Fruit fly (Drosophila melanogaster) whole organism, embryonic: ENCODE data around the gene CG8516.
A peak's percentile ranks its signal among the peaks of the same experiment; 100 is the strongest.

Source experiments
- Antp ChIP-seq: fragments of 200-800 bp; sonication (Bioruptor generic); optimal IDR thresholded peaks from 3 replicates; lab custom pipeline; 2016; ENCODE audit warnings: missing biosample characterization, missing genetic modification characterization
- BEAF-32 ChIP-seq: fragments of 200-800 bp; sonication (Bioruptor generic); optimal IDR thresholded peaks from 3 replicates; lab custom pipeline; 2017; ENCODE audit warnings: missing biosample characterization, missing genetic modification characterization, mild to moderate bottlenecking, moderate library complexity, missing genetic modification reagents
- Bgb ChIP-seq: fragments of 200-800 bp; sonication (Bioruptor generic); IDR thresholded peaks from 2 replicates; pipeline ENCODE4 v1.3.6; 2022; ENCODE audit warnings: missing biosample characterization, missing genetic modification characterization; ENCODE audit not compliant: partially characterized antibody
- CG10654 ChIP-seq: fragments of 200-800 bp; sonication (Bioruptor generic); optimal IDR thresholded peaks from 2 replicates; lab custom pipeline; 2016; ENCODE audit warnings: missing biosample characterization, missing genetic modification characterization
- CG10979 ChIP-seq: fragments of 200-800 bp; sonication (Bioruptor generic); optimal IDR thresholded peaks from 2 replicates; lab custom pipeline; 2018; ENCODE audit warnings: missing biosample characterization, mild to moderate bottlenecking, missing genetic modification characterization, moderate library complexity
- CG12391 ChIP-seq: fragments of 200-800 bp; sonication (Bioruptor generic); optimal IDR thresholded peaks from 3 replicates; lab custom pipeline; 2018; ENCODE audit warnings: missing biosample characterization, mild to moderate bottlenecking, missing genetic modification characterization, moderate library complexity
- CG13123 ChIP-seq: fragments of 200-800 bp; sonication (Bioruptor generic); optimal IDR thresholded peaks from 2 replicates; lab custom pipeline; 2016; ENCODE audit warnings: missing biosample characterization, missing genetic modification characterization
- CG15479 ChIP-seq: fragments of 200-800 bp; sonication (Bioruptor generic); optimal IDR thresholded peaks from 3 replicates; lab custom pipeline; 2019; ENCODE audit warnings: missing biosample characterization, mild to moderate bottlenecking, missing genetic modification characterization, moderate library complexity
- CG17829 ChIP-seq: fragments of 200-800 bp; optimal IDR thresholded peaks from 2 replicates; lab custom pipeline; 2019; ENCODE audit warnings: missing biosample characterization, mild to moderate bottlenecking, missing genetic modification characterization, moderate library complexity
- CG18262 ChIP-seq: fragments of 200-800 bp; optimal IDR thresholded peaks from 3 replicates; lab custom pipeline; 2019; ENCODE audit warnings: missing biosample characterization, mild to moderate bottlenecking, missing genetic modification characterization, moderate library complexity
- CG18599 ChIP-seq: fragments of 200-800 bp; sonication (Bioruptor generic); optimal IDR thresholded peaks from 3 replicates; lab custom pipeline; 2017; ENCODE audit warnings: missing biosample characterization, missing genetic modification characterization, mild to moderate bottlenecking, moderate library complexity, missing genetic modification reagents
- CG2129 ChIP-seq: fragments of 200-800 bp; sonication (Bioruptor generic); IDR thresholded peaks from 2 replicates; pipeline ENCODE4 v1.3.6; 2022; ENCODE audit warnings: missing biosample characterization, missing genetic modification characterization; ENCODE audit not compliant: partially characterized antibody
- CG2712 ChIP-seq: fragments of 200-800 bp; optimal IDR thresholded peaks from 3 replicates; lab custom pipeline; 2019; ENCODE audit warnings: missing biosample characterization, mild to moderate bottlenecking, missing genetic modification characterization, moderate library complexity
- CG31441 ChIP-seq: fragments of 200-800 bp; sonication (Bioruptor generic); IDR thresholded peaks from 2 replicates; pipeline ENCODE4 v1.3.6; 2022; ENCODE audit warnings: missing biosample characterization, missing genetic modification characterization
- CG7556 ChIP-seq: fragments of 200-800 bp; sonication (Bioruptor generic); optimal IDR thresholded peaks from 2 replicates; lab custom pipeline; 2017; ENCODE audit warnings: missing biosample characterization, mild to moderate bottlenecking, missing genetic modification characterization
- CG7987 ChIP-seq: fragments of 200-800 bp; sonication (Bioruptor generic); optimal IDR thresholded peaks from 2 replicates; lab custom pipeline; 2018; ENCODE audit warnings: missing biosample characterization, mild to moderate bottlenecking, missing genetic modification characterization, moderate library complexity
- CG8924 ChIP-seq: fragments of 200-800 bp; optimal IDR thresholded peaks from 3 replicates; lab custom pipeline; 2019; ENCODE audit warnings: missing biosample characterization, mild to moderate bottlenecking, missing genetic modification characterization, moderate library complexity
- CG9215 ChIP-seq: fragments of 200-800 bp; sonication (Bioruptor generic); IDR thresholded peaks from 2 replicates; pipeline ENCODE4 v1.3.6; 2022; ENCODE audit warnings: missing biosample characterization, missing genetic modification characterization
- Dek ChIP-seq: fragments of 200-800 bp; sonication (Bioruptor generic); optimal IDR thresholded peaks from 3 replicates; lab custom pipeline; 2019; ENCODE audit warnings: missing biosample characterization, mild to moderate bottlenecking, missing genetic modification characterization, moderate library complexity
- Elba2 ChIP-seq: fragments of 200-800 bp; sonication (Bioruptor generic); optimal IDR thresholded peaks from 3 replicates; lab custom pipeline; 2016; ENCODE audit warnings: missing biosample characterization, missing genetic modification characterization
- Hand ChIP-seq: fragments of 200-800 bp; sonication (Bioruptor generic); optimal IDR thresholded peaks from 2 replicates; lab custom pipeline; 2017; ENCODE audit warnings: mild to moderate bottlenecking, missing biosample characterization, missing genetic modification reagents, missing genetic modification characterization
- Hmx ChIP-seq: fragments of 200-800 bp; sonication (Bioruptor generic); optimal IDR thresholded peaks from 2 replicates; lab custom pipeline; 2016; ENCODE audit warnings: missing biosample characterization, missing genetic modification characterization
- Hr51 ChIP-seq, 2 experiments: fragments of 200-800 bp; sonication (Bioruptor generic); optimal IDR thresholded peaks; 2 replicates in 1 of 2; 3 replicates in 1 of 2; lab custom pipeline; 2016 to 2018; ENCODE audit warnings: missing biosample characterization in 2 of 2, missing genetic modification characterization in 2 of 2, mild to moderate bottlenecking in 1 of 2, moderate library complexity in 1 of 2
- MTF-1 ChIP-seq: fragments of 200-800 bp; sonication (Bioruptor generic); optimal IDR thresholded peaks from 2 replicates; lab custom pipeline; 2018; ENCODE audit warnings: missing biosample characterization, mild to moderate bottlenecking, missing genetic modification characterization, borderline replicate concordance
- Med ChIP-seq: fragments of 200-800 bp; sonication (Bioruptor generic); peaks from one replicate; lab custom pipeline; 2016; ENCODE audit warnings: missing biosample characterization, missing genetic modification characterization, mild to moderate bottlenecking, inconsistent platforms, moderate library complexity
- Optix ChIP-seq: fragments of 200-800 bp; sonication (Bioruptor generic); IDR thresholded peaks from 3 replicates; pipeline ENCODE4 v1.3.6; 2022; ENCODE audit warnings: missing biosample characterization, missing genetic modification characterization
- PHDP ChIP-seq: fragments of 200-800 bp; sonication (Bioruptor generic); optimal IDR thresholded peaks from 3 replicates; lab custom pipeline; 2018; ENCODE audit warnings: missing biosample characterization, mild to moderate bottlenecking, missing genetic modification characterization, moderate library complexity
- Pdp1 ChIP-seq, 2 experiments: fragments of 200-800 bp; sonication (Bioruptor generic); optimal IDR thresholded peaks; 3 replicates each; lab custom pipeline; 2016; ENCODE audit warnings: missing biosample characterization in 2 of 2, missing genetic modification characterization in 2 of 2, mild to moderate bottlenecking in 1 of 2, moderate library complexity in 1 of 2
- Ptx1 ChIP-seq: fragments of 200-800 bp; sonication (Bioruptor generic); IDR thresholded peaks from 2 replicates; pipeline ENCODE4 v1.3.6; 2022; ENCODE audit warnings: missing biosample characterization, missing genetic modification characterization
- Rfx ChIP-seq: fragments of 200-800 bp; sonication (Bioruptor generic); IDR thresholded peaks from 2 replicates; pipeline ENCODE4 v1.3.6; 2022; ENCODE audit warnings: missing biosample characterization, missing genetic modification characterization
- Xbp1 ChIP-seq: fragments of 200-800 bp; sonication (Bioruptor generic); optimal IDR thresholded peaks from 3 replicates; lab custom pipeline; 2016; ENCODE audit warnings: missing biosample characterization, mild to moderate bottlenecking, missing genetic modification characterization
- ara ChIP-seq: fragments of 200-800 bp; sonication (Bioruptor generic); IDR thresholded peaks from 2 replicates; pipeline ENCODE4 v1.3.6; 2022; ENCODE audit warnings: missing biosample characterization, missing genetic modification characterization
- ash1 ChIP-seq: fragments of 200-800 bp; sonication (Bioruptor generic); optimal IDR thresholded peaks from 2 replicates; lab custom pipeline; 2018; ENCODE audit warnings: missing biosample characterization, mild to moderate bottlenecking, missing genetic modification characterization
- br ChIP-seq: fragments of >200 bp; optimal IDR thresholded peaks from 2 replicates; lab custom pipeline; 2017
- bsh ChIP-seq, 2 experiments: fragments of 200-800 bp; sonication (Bioruptor generic); optimal IDR thresholded peaks; 2 replicates each; lab custom pipeline; 2017 to 2018; ENCODE audit warnings: mild to moderate bottlenecking in 2 of 2, missing biosample characterization in 2 of 2, missing genetic modification characterization in 2 of 2, moderate library complexity in 1 of 2
- cato ChIP-seq: fragments of 200-800 bp; sonication (Bioruptor generic); optimal IDR thresholded peaks from 2 replicates; lab custom pipeline; 2016; ENCODE audit warnings: missing biosample characterization, missing genetic modification characterization, borderline replicate concordance
- chm ChIP-seq: fragments of 200-800 bp; sonication (Bioruptor generic); IDR thresholded peaks from 2 replicates; pipeline ENCODE4 v1.3.6; 2022; ENCODE audit warnings: missing biosample characterization, missing genetic modification characterization
- disco-r ChIP-seq: fragments of 200-800 bp; sonication (Bioruptor generic); optimal IDR thresholded peaks from 2 replicates; lab custom pipeline; 2016; ENCODE audit warnings: missing biosample characterization, missing genetic modification characterization
- dmrt11E ChIP-seq: fragments of 200-800 bp; sonication (Bioruptor generic); optimal IDR thresholded peaks from 3 replicates; lab custom pipeline; 2018; ENCODE audit warnings: missing biosample characterization, mild to moderate bottlenecking, missing genetic modification characterization, moderate library complexity
- dpn ChIP-seq, 2 experiments: fragments of 200-800 bp; sonication (Bioruptor generic); optimal IDR thresholded peaks; 3 replicates each; lab custom pipeline; 2016; ENCODE audit warnings: missing biosample characterization in 2 of 2, missing genetic modification characterization in 2 of 2
- esg ChIP-seq: fragments of 200-800 bp; sonication (Bioruptor generic); conservative IDR thresholded peaks from 2 replicates; pipeline ENCODE4 v1.3.6; 2022; ENCODE audit warnings: missing biosample characterization, missing genetic modification characterization
- gsb-n ChIP-seq: fragments of 200-800 bp; sonication (Bioruptor generic); optimal IDR thresholded peaks from 3 replicates; lab custom pipeline; 2018; ENCODE audit warnings: missing biosample characterization, mild to moderate bottlenecking, missing genetic modification characterization
- peb ChIP-seq: fragments of 200-800 bp; sonication (Bioruptor generic); IDR thresholded peaks from 2 replicates; pipeline ENCODE4 v1.3.6; 2022; ENCODE audit warnings: missing biosample characterization, missing genetic modification characterization
- phol ChIP-seq: fragments of 200-800 bp; sonication (Bioruptor generic); optimal IDR thresholded peaks from 3 replicates; lab custom pipeline; 2018; ENCODE audit warnings: missing biosample characterization, mild to moderate bottlenecking, missing genetic modification characterization, moderate library complexity
- rib ChIP-seq: fragments of 200-800 bp; sonication (Bioruptor generic); IDR thresholded peaks from 2 replicates; pipeline ENCODE4 v1.3.6; 2022; ENCODE audit warnings: missing biosample characterization, missing genetic modification characterization
- so ChIP-seq: fragments of 200-800 bp; sonication (Bioruptor generic); IDR thresholded peaks from 3 replicates; pipeline ENCODE4 v1.3.6; 2022; ENCODE audit warnings: missing biosample characterization, missing genetic modification characterization
- sob ChIP-seq: fragments of 200-800 bp; sonication (Bioruptor generic); IDR thresholded peaks from 2 replicates; pipeline ENCODE4 v1.3.6; 2022; ENCODE audit warnings: missing biosample characterization, missing genetic modification characterization
- stwl ChIP-seq: fragments of 200-800 bp; sonication (Bioruptor generic); optimal IDR thresholded peaks from 3 replicates; lab custom pipeline; 2018; ENCODE audit warnings: missing biosample characterization, mild to moderate bottlenecking, missing genetic modification characterization, moderate library complexity
- unpg ChIP-seq: fragments of 200-800 bp; sonication (Bioruptor generic); optimal IDR thresholded peaks from 3 replicates; lab custom pipeline; 2018; ENCODE audit warnings: missing biosample characterization, mild to moderate bottlenecking, missing genetic modification characterization, moderate library complexity

Gene CG8516

dm6 chr3R:9783240-9783917, 9.7 kb upstream of the CG8516 start (continued):
- TF ChIP-seq CG18599 (GFP tag; lab: Kevin White, UChicago) (peak; percentile 7), peb (GFP tag; lab: Robert Waterston, UW) (no peak), Rfx (GFP tag; lab: Robert Waterston, UW) (no peak), CG7987 (GFP tag; lab: Kevin White, UChicago) (no peak), Med (GFP tag; lab: Kevin White, UChicago) (no peak), Bgb (GFP tag; lab: Robert Waterston, UW) (peak; percentile 21; the same call in 1 of the 2 replicates), CG9215 (GFP tag; lab: Robert Waterston, UW) (no peak), CG8924 (no peak), dpn (GFP tag; optimal IDR thresholded peaks at IDR 0.05; lab: Kevin White, UChicago) (no peak), BEAF-32 (GFP tag; lab: Kevin White, UChicago) (no peak), CG10654 (GFP tag; lab: Kevin White, UChicago) (no peak), CG7556 (GFP tag; lab: Kevin White, UChicago) (peak; percentile 45), Hmx (GFP tag; lab: Kevin White, UChicago) (no peak), CG13123 (GFP tag; lab: Kevin White, UChicago) (no peak), cato (GFP tag; lab: Kevin White, UChicago) (no peak), bsh (GFP tag; optimal IDR thresholded peaks at IDR 0.05; lab: Kevin White, UChicago) (peak in 1 of 2 experiments; percentile 33), esg (no peak), CG18262 (peak; percentile 27), Ptx1 (GFP tag; lab: Robert Waterston, UW) (peak; percentile 16; the same call in 1 of the 2 replicates), disco-r (GFP tag; lab: Kevin White, UChicago) (no peak), CG31441 (peak; percentile 39; the same call in 1 of the 2 replicates), phol (tag; lab: Kevin White, UChicago) (peak; percentile 16), CG2129 (no peak), br (no peak), Elba2 (no peak), ash1 (GFP tag; lab: Kevin White, UChicago) (no peak), CG2712 (peak; percentile 35), Xbp1 (peak; percentile 6), CG15479 (GFP tag; lab: Kevin White, UChicago) (no peak), dmrt11E (tag; lab: Kevin White, UChicago) (peak; percentile 2), CG17829 (no peak), Hr51 (GFP tag; optimal IDR thresholded peaks at IDR 0.05; lab: Kevin White, UChicago) (peak in 1 of 2 experiments; percentile 36), ara (GFP tag; lab: Robert Waterston, UW) (no peak), Dek (tag; lab: Kevin White, UChicago) (peak; percentile 9), CG10979 (no peak), CG12391 (tag; lab: Kevin White, UChicago) (peak; percentile 16), chm (GFP tag; lab: Robert Waterston, UW) (no peak), Optix (GFP tag; lab: Robert Waterston, UW) (no peak), rib (GFP tag; lab: Robert Waterston, UW) (no peak), sob (no peak), stwl (tag; lab: Kevin White, UChicago) (no peak), unpg (GFP tag; lab: Kevin White, UChicago) (peak; percentile 47), Hand (GFP tag; lab: Kevin White, UChicago) (no peak), PHDP (tag; lab: Kevin White, UChicago) (peak; percentile 26), MTF-1 (peak; percentile 49), so (GFP tag; lab: Robert Waterston, UW) (0 out of 3 replicates have a peak, but pooled peaks have one; percentile 25), Antp (GFP tag; lab: Kevin White, UChicago) (no peak), Pdp1 (GFP tag; optimal IDR thresholded peaks at IDR 0.05; lab: Kevin White, UChicago) (peak in 1 of 2 experiments; percentile 95), gsb-n (peak; percentile 14)
